Worm (Caenorhabditis elegans): Measurements from ENCODE around the gene ifta-1.

Gene ifta-1

ce11 chrX:5514984-5515383 lies 37.6 kb downstream of the ifta-1 start, which contains the start of gene T23F2.4:
T23F2.4 (minus strand) TSS chrX:5515084.
- TF ChIP-seq egl-44 (GFP tag; IDR thresholded peaks at IDR 0.05) (no peak), ztf-22 (GFP tag; optimal IDR thresholded peaks at IDR 0.05) (no peak), ztf-6 (GFP tag; IDR thresholded peaks at IDR 0.05) (no peak), nhr-90 (tag; optimal IDR thresholded peaks at IDR 0.05) (no peak), C06A6.2 (GFP tag; conservative IDR thresholded peaks at IDR 0.05) (no peak), Y56A3A.18 (GFP tag; IDR thresholded peaks at IDR 0.05) (no peak), lin-54 (GFP tag; optimal IDR thresholded peaks at IDR 0.05) (no peak), nhr-120 (GFP tag; IDR thresholded peaks at IDR 0.05) (no peak), ztf-3 (GFP tag; optimal IDR thresholded peaks at IDR 0.05) (no peak), F55B11.4 (tag; optimal IDR thresholded peaks at IDR 0.05; ENCODE audit: borderline replicate concordance, insufficient read depth) (no peak), ztf-28 (GFP tag; IDR thresholded peaks at IDR 0.05) (no peak)

- TF ChIP-seq sea-2 (GFP tag; IDR thresholded peaks at IDR 0.05), result no peak
- no peak for TF ChIP-seq ztf-3 (GFP tag; optimal IDR thresholded peaks at IDR 0.05)
- no peak for TF ChIP-seq let-526 (GFP tag; IDR thresholded peaks at IDR 0.05)
- no peak for TF ChIP-seq T07F8.4 (tag; optimal IDR thresholded peaks at IDR 0.05)
- peak; percentile 32; the same call in 1 of the 2 replicates for TF ChIP-seq cebp-1 (GFP tag; IDR thresholded peaks at IDR 0.05)
- peak; percentile 72 for TF ChIP-seq cebp-1 (tag; optimal IDR thresholded peaks at IDR 0.05)
- no peak for TF ChIP-seq ZK185.1 (tag; optimal IDR thresholded peaks at IDR 0.05; ENCODE audit: poor library complexity, severe bottlenecking)
- no peak for TF ChIP-seq attf-6 (GFP tag; IDR thresholded peaks at IDR 0.05)
- no peak for TF ChIP-seq somi-1 (GFP tag; optimal IDR thresholded peaks at IDR 0.05)
Observed at ce11 chrX:5514346-5514745, 38.2 kb downstream of the ifta-1 start.

- TF ChIP-seq hrde-1 (tag; optimal IDR thresholded peaks at IDR 0.05; ENCODE audit: borderline replicate concordance), result no peak
- no peak for TF ChIP-seq egl-44 (GFP tag; IDR thresholded peaks at IDR 0.05)
- no peak for TF ChIP-seq ekl-4 (GFP tag; IDR thresholded peaks at IDR 0.05)
- no peak for TF ChIP-seq F23B12.7 (tag; optimal IDR thresholded peaks at IDR 0.05; ENCODE audit: insufficient read depth)
- no peak for TF ChIP-seq hsf-1 (GFP tag; IDR thresholded peaks at IDR 0.05)
- no peak for TF ChIP-seq tbp1 (GFP tag; optimal IDR thresholded peaks at IDR 0.05)
Observed at ce11 chrX:5512707-5513106, 39.8 kb downstream of the ifta-1 start.

DNA sequence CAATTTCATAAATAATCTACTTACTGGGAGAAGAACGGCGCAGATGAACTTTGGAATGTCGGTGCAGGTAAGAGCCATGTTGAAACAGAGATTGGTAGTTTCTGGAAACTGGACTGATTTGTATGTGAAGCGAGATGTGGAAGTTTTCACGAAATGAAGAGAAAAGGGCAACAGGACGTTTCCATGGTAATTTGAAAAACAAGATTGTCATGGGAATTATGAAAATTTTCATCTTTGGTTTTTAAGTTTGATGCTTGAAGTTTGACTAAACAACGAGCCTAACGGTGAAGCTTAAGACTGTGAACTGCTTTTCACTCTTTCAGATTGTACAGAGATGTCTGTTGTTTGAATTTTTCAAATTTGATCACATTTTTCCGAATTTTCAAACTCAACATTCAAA lies 40.3 kb downstream of the ifta-1 start, which contains the start of gene T23F2.3:
Gene T23F2.3, minus strand, starts transcription at position 101 of the 400 bp plus-strand sequence.
- no peak for TF ChIP-seq ztf-22 (GFP tag; optimal IDR thresholded peaks at IDR 0.05)
- no peak for TF ChIP-seq unc-62 (GFP tag; optimal IDR thresholded peaks at IDR 0.05)
- no peak for TF ChIP-seq F23B12.7 (tag; optimal IDR thresholded peaks at IDR 0.05; ENCODE audit: insufficient read depth)
- no peak for TF ChIP-seq zim-3 (tag; optimal IDR thresholded peaks at IDR 0.05)
- TF ChIP-seq akir-1 (GFP tag; optimal IDR thresholded peaks at IDR 0.05), result no peak
- TF ChIP-seq ztf-28 (GFP tag; IDR thresholded peaks at IDR 0.05), result no peak
- no peak for TF ChIP-seq nhr-179 (tag; optimal IDR thresholded peaks at IDR 0.05)
- TF ChIP-seq cebp-2 (GFP tag; IDR thresholded peaks at IDR 0.05), result no peak
- no peak for TF ChIP-seq B0035.1 (tag; optimal IDR thresholded peaks at IDR 0.05)
- TF ChIP-seq ets-4 (GFP tag; optimal IDR thresholded peaks at IDR 0.05), result no peak
- no peak for TF ChIP-seq madf-3 (GFP tag; IDR thresholded peaks at IDR 0.05)
- TF ChIP-seq tbx-9 (tag; optimal IDR thresholded peaks at IDR 0.05; ENCODE audit: borderline replicate concordance), result no peak
- no peak for TF ChIP-seq madf-8 (GFP tag; conservative IDR thresholded peaks at IDR 0.05)
- TF ChIP-seq Y79H2A.3 (GFP tag; conservative IDR thresholded peaks at IDR 0.05), result no peak
- TF ChIP-seq cebp-1 (GFP tag; IDR thresholded peaks at IDR 0.05), result no peak
- no peak for TF ChIP-seq cebp-1 (tag; optimal IDR thresholded peaks at IDR 0.05)
- TF ChIP-seq F49E8.2 (tag; optimal IDR thresholded peaks at IDR 0.05; ENCODE audit: insufficient read depth), result no peak
- TF ChIP-seq ZK185.1 (tag; optimal IDR thresholded peaks at IDR 0.05; ENCODE audit: poor library complexity, severe bottlenecking), result no peak
- no peak for TF ChIP-seq lsl-1 (GFP tag; optimal IDR thresholded peaks at IDR 0.05)
- TF ChIP-seq tbp1 (GFP tag; optimal IDR thresholded peaks at IDR 0.05), result no peak

All from whole organism, young adult.